Fruit fly (Drosophila melanogaster): ENCODE measurements around the gene gzl.

- no peak for TF ChIP-seq CG33017 (tag; optimal IDR thresholded peaks at IDR 0.05)
- no peak for TF ChIP-seq CG12768 (GFP tag; optimal IDR thresholded peaks at IDR 0.05)
- no peak for TF ChIP-seq bab1 (GFP tag; optimal IDR thresholded peaks at IDR 0.05)
- TF ChIP-seq CG7045 (GFP tag; optimal IDR thresholded peaks at IDR 0.05) = no peak
- peak; percentile 13 for TF ChIP-seq cic (GFP tag; optimal IDR thresholded peaks at IDR 0.05)
- no peak for TF ChIP-seq tj (GFP tag; optimal IDR thresholded peaks at IDR 0.05)
- TF ChIP-seq Clk (GFP tag; optimal IDR thresholded peaks at IDR 0.05) = no peak
Measured at dm6 chr3R:6402522-6403171, 19.9 kb downstream of the gzl start.
